Fruit fly (Drosophila melanogaster) S2 (cell line): Measurements from ENCODE around the gene CG7290.

Source experiments
- CG8478 ChIP-seq: fragments of >200 bp; optimal IDR thresholded peaks from 2 replicates; lab custom pipeline; 2018
- CTCF ChIP-seq, 2 experiments: fragments of >200 bp; optimal IDR thresholded peaks; 2 replicates each; lab custom pipeline; 2018

The CG7290 gene

dm6 chr3L:20205946-20206345 is at the start of gene CG7290:
CG7290 (minus strand) TSS chr3L:20206046.
- TF ChIP-seq CTCF (optimal IDR thresholded peaks at IDR 0.05; lab: Kevin White, UChicago) (no peak), CG8478 (no peak)

DNA sequence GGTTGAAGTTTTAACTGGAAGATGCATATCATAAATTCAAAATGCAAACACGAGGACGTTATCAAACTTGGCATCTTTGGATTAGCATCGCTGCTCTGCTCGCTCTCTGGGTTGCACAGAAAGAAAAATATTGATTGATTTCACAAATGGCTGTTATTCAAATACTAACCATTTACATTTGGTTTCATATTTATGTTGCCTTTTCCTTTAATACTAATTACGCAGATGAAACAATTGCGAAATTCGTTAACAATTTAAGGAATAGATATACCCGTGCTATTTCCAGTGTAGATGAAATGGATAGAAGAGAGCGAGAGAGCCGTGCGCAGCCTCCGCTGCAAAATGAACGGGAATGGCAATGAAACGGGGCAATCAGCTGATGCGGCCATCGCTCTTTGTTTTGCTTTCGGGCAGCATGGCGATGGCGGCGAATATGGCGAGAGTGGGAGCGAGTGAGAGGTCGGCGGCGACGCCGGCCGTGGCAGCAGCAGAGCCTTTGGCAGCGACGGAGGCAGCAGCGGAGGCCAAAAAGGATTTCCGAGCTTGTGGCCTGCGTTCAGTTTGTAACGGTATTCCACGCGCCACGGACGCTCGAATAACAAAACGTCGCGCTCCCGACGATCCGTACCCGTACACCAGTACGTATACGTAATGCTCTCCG is 41.8 kb upstream of the CG7290 start, which contains the start of gene rdgC:
Gene rdgC (plus strand): TSS at position 568 of the 661 bp plus-strand sequence.
- TF ChIP-seq CTCF (optimal IDR thresholded peaks at IDR 0.05; lab: Kevin White, UChicago): no peak
- no peak for TF ChIP-seq CG8478

- no peak for TF ChIP-seq CTCF (optimal IDR thresholded peaks at IDR 0.05; lab: Kevin White, UChicago)
These were observed 36.4 kb upstream of the CG7290 start for dm6 chr3L:20241987-20242982.

DNA sequence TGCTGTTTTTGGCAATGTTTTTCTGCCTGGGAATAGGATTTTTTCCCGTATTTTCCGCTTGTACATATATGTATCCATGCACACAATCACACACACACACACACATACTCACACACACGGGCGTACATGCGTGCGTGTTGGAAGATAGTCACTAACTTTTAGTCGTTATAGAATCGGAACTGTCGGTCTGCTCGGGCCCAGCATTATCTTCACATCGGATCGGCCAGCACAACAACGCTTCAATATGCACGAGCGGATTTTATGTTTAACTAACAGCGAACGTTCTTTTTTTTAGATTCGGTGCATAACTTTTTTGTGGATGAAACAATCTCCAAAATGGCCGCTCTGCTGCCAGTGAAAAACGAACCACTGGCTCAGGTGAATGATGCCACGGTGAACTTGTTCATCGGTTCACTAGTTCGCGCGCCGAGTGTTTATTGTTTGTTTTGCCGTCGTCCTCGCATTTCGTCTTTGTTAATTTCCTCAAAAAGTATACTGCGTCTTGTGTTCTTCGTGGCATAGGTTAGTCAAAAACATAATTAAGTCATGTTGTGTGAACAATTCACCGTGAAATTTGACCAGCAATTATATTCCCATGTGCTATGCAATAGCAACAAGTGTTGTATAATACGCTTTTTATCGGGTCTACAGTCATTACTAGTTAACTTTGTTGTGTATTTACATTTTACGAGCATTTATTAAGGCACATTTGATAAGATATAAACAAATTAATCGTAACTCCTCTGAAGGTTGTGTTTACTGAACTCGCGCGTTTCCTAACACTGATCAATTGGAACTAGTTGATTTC is 35.5 kb upstream of the CG7290 start, which contains the start of the genes CG6951 and CG17233:
Gene CG6951 (plus strand): TSS at position 105 of the 808 bp plus-strand sequence.
Gene CG17233 (minus strand): TSS at position 741 of the 808 bp plus-strand sequence.
- TF ChIP-seq CG8478 (no peak), CTCF (optimal IDR thresholded peaks at IDR 0.05; lab: Kevin White, UChicago) (no peak)

- no peak for TF ChIP-seq CG8478
- TF ChIP-seq CTCF (optimal IDR thresholded peaks at IDR 0.05; lab: Kevin White, UChicago): no peak
These were observed 34.9 kb upstream of the CG7290 start, which contains the start of gene Clc for dm6 chr3L:20240753-20241152. Clc (plus strand) TSS chr3L:20241053.

dm6 chr3L:20237167-20237566 is 31.3 kb upstream of the CG7290 start:
- no peak for TF ChIP-seq CG8478
- TF ChIP-seq CTCF (optimal IDR thresholded peaks at IDR 0.05; lab: Kevin White, UChicago): no peak

- no peak for TF ChIP-seq CG8478
- no peak for TF ChIP-seq CTCF (optimal IDR thresholded peaks at IDR 0.05; lab: Kevin White, UChicago)
These were observed 25.5 kb upstream of the CG7290 start, which contains the start of gene CG13813 for dm6 chr3L:20231369-20231768. CG13813 (plus strand) TSS chr3L:20231669.

- TF ChIP-seq CG8478: no peak
- TF ChIP-seq CTCF (optimal IDR thresholded peaks at IDR 0.05; lab: Kevin White, UChicago): no peak
These were observed 24.4 kb upstream of the CG7290 start for dm6 chr3L:20230178-20230775.

- TF ChIP-seq CG8478: no peak
- no peak for TF ChIP-seq CTCF (optimal IDR thresholded peaks at IDR 0.05; lab: Kevin White, UChicago)
These were observed 20.3 kb upstream of the CG7290 start for dm6 chr3L:20226153-20226552.

dm6 chr3L:20223398-20223951 is 17.6 kb upstream of the CG7290 start, which contains the start of gene CG17147:
CG17147 (plus strand) TSS chr3L:20223932.
- TF ChIP-seq CTCF (optimal IDR thresholded peaks at IDR 0.05; lab: Kevin White, UChicago) (no peak), CG8478 (no peak)

DNA sequence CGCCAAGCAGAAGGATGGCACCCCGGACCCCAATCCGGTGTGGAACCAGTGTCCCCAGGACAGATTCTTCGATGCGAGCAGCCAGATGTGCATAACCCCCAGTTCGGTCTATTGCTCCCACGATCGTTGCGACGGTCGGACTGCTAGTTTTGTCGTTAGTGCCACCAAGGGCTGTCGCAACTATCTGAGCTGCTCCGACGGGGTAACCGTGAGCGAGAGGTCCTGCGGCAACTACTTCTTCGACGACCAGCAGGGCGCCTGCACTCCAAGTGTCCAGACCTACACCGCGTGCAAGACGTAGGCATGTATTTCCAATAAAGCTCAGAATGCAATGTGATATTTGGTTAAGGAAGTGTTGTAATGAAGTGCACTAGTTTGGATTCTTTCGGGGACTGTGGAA is 16.8 kb upstream of the CG7290 start:
- no peak for TF ChIP-seq CG8478
- no peak for TF ChIP-seq CTCF (optimal IDR thresholded peaks at IDR 0.05; lab: Kevin White, UChicago)

dm6 chr3L:20221412-20221864 is 15.6 kb upstream of the CG7290 start, which contains the start of gene CG17145:
CG17145 (plus strand) TSS chr3L:20221814.
- TF ChIP-seq CTCF (optimal IDR thresholded peaks at IDR 0.05; lab: Kevin White, UChicago): no peak
- no peak for TF ChIP-seq CG8478

DNA sequence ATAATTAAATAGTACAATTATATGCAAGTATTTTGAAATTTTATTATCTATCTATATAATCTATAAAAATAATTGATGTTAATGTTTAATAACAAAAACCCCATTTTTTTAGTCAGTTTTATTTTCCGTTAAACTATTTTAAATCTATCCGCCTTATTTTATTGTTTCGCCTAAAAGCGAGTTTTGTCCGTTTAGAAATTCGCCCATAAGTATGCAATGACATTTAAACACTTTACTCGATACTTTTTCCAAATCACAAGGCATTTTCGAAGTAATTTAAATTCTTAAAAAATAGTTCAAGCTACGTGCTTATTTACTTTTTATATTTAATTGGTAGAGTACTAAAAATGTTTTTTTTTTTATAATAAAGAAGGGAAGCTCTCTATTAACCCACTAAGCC is 15.1 kb upstream of the CG7290 start:
- TF ChIP-seq CG8478 (no peak), CTCF (optimal IDR thresholded peaks at IDR 0.05; lab: Kevin White, UChicago) (no peak)

DNA sequence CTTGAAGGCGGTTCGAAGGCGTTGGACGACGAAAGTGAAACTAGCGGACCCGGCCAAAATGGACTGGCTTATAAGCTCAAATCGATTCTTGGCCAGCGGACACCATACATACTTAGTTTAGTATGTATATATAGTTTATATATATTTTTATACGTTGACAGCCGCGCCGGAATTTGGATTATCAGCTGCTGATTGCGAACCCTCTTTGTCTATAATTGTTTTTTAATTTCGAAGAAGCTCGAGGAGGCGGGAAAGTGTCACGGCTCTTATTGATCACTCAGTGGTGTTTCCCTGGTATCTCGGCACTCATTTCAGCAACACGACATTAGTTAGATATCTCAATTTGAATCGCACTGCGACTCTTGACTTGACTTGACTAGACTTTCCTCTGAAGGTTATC is 14.5 kb upstream of the CG7290 start, which contains the start of gene CG6933:
Gene CG6933 (minus strand): TSS at position 47 of the 400 bp plus-strand sequence.
- TF ChIP-seq CG8478: no peak
- no peak for TF ChIP-seq CTCF (optimal IDR thresholded peaks at IDR 0.05; lab: Kevin White, UChicago)
